Worm (Caenorhabditis elegans) whole organism, early embryonic: ENCODE data around the gene melo-1.

Source experiments
- ama-1 ChIP-seq: fragments of 150-350 bp; optimal IDR thresholded peaks from 2 replicates; lab custom pipeline; 2014
- tbx-37 ChIP-seq: fragments of 200-800 bp; sonication (Bioruptor generic); conservative IDR thresholded peaks from 2 replicates; pipeline ENCODE4 v1.3.6; 2022; ENCODE audit warnings: missing genetic modification reagents, missing genetic modification characterization, missing compliant biosample characterization

DNA sequence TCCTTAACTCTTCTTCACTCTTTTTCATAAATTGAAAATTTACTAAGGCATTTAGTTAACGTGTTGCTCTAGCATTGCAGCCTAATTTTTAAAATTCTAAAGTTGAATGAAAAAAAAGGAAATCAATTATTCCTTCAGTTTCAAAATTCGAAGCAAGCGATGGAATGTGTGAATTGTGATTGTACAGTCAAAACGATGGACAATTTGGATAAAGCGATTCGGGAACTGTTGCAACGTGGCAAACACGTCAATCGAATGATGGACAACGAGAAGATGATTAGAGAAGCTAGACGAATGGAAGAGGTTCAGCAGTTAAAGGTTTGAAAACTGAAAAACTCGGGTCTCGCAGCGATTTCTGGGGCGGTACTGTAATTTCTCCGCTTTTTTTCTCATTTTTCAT is 12.4 kb downstream of the melo-1 start, which contains the start of gene Y57G11C.14:
- TF ChIP-seq ama-1 (lab: Kevin White, UChicago), result no peak
- no peak for TF ChIP-seq tbx-37 (GFP tag; lab: Robert Waterston, UW)
